Worm (Caenorhabditis elegans) whole organism, L1 larva: Measurements from ENCODE around the gene cdkl-1.

Experiments
- ama-1 ChIP-seq: fragments of 150-350 bp; optimal IDR thresholded peaks from 2 replicates; lab custom pipeline; 2014
- elt-3 ChIP-seq, 6 experiments: fragments of 150-350 bp in 1 of 6; sonication (generic microtip); optimal IDR thresholded peaks; 2 replicates each; lab custom pipeline; 2017 to 2018; ENCODE audit warnings: missing biosample characterization in 6 of 6, missing genetic modification characterization in 6 of 6, inconsistent platforms in 1 of 6
- mdl-1 ChIP-seq, 2 experiments: fragments of 150-350 bp; optimal IDR thresholded peaks; 2 replicates each; lab custom pipeline; 2014 to 2017; ENCODE audit warnings: missing biosample characterization in 2 of 2, missing genetic modification characterization in 2 of 2, inconsistent platforms in 1 of 2
- mep-1 ChIP-seq: fragments of 150-350 bp; optimal IDR thresholded peaks from 2 replicates; lab custom pipeline; 2014; ENCODE audit warnings: missing biosample characterization, missing genetic modification characterization
- nhr-12 ChIP-seq: sonication (generic microtip); optimal IDR thresholded peaks from 2 replicates; lab custom pipeline; 2017; ENCODE audit warnings: missing biosample characterization, missing genetic modification characterization
- nhr-76 ChIP-seq: sonication (generic microtip); optimal IDR thresholded peaks from 2 replicates; lab custom pipeline; 2017; ENCODE audit warnings: missing biosample characterization, missing genetic modification characterization
- nhr-77 ChIP-seq: fragments of 150-350 bp; optimal IDR thresholded peaks from 2 replicates; lab custom pipeline; 2014; ENCODE audit warnings: missing biosample characterization, missing genetic modification characterization
- nhr-90 ChIP-seq: sonication (generic microtip); optimal IDR thresholded peaks from 2 replicates; lab custom pipeline; 2016; ENCODE audit warnings: mild to moderate bottlenecking, missing genetic modification characterization, missing compliant biosample characterization; ENCODE audit not compliant: poor library complexity
- pag-3 ChIP-seq: sonication (generic microtip); optimal IDR thresholded peaks from 2 replicates; lab custom pipeline; 2017; ENCODE audit warnings: missing genetic modification characterization, mild to moderate bottlenecking, missing compliant biosample characterization, antibody characterized with exemption, borderline replicate concordance; ENCODE audit not compliant: insufficient read depth
- snpc-4 ChIP-seq: fragments of 150-350 bp; optimal IDR thresholded peaks from 2 replicates; lab custom pipeline; 2014; ENCODE audit warnings: missing biosample characterization, missing genetic modification characterization
- sptf-1 ChIP-seq: fragments of 150-350 bp; optimal IDR thresholded peaks from 2 replicates; lab custom pipeline; 2014; ENCODE audit warnings: missing biosample characterization, missing genetic modification characterization
- sup-37 ChIP-seq: fragments of 200-800 bp; sonication (Bioruptor generic); optimal IDR thresholded peaks from 2 replicates; lab custom pipeline; 2018; ENCODE audit warnings: mild to moderate bottlenecking, missing genetic modification characterization, missing compliant biosample characterization
- tbx-2 ChIP-seq: sonication (generic microtip); optimal IDR thresholded peaks from 2 replicates; lab custom pipeline; 2016; ENCODE audit warnings: missing genetic modification characterization, missing compliant biosample characterization
- ztf-4 ChIP-seq: fragments of 150-350 bp; optimal IDR thresholded peaks from 2 replicates; lab custom pipeline; 2014; ENCODE audit warnings: missing biosample characterization, missing genetic modification characterization

- TF ChIP-seq sup-37 (GFP tag; lab: Kevin White, UChicago) (no peak), nhr-90 (tag; lab: Kevin White, UChicago) (peak; percentile 69), ama-1 (lab: Kevin White, UChicago) (no peak), ztf-4 (peak; percentile 27), mdl-1 (tag; optimal IDR thresholded peaks at IDR 0.05; lab: Kevin White, UChicago) (peak in 1 of 2 experiments; percentile 64), nhr-77 (no peak), tbx-2 (tag; lab: Kevin White, UChicago) (peak; percentile 49), mep-1 (tag; lab: Kevin White, UChicago) (peak; percentile 46), snpc-4 (peak; percentile 50), sptf-1 (tag; lab: Kevin White, UChicago) (no peak), pag-3 (tag; lab: Kevin White, UChicago) (no peak), nhr-76 (peak; percentile 68), elt-3 (tag; optimal IDR thresholded peaks at IDR 0.05; lab: Kevin White, UChicago) (peak in 1 of 6 experiments; percentile 54), nhr-12 (tag; lab: Kevin White, UChicago) (no peak)
Observed at ce11 chrV:11113041-11113574, 14.4 kb downstream of the cdkl-1 start, which contains the start of gene erfa-3.
